Worm (Caenorhabditis elegans): ENCODE data around the gene nhr-112.

ce11 chrV:16745214-16745613 lies 21.6 kb upstream of the nhr-112 start:
- TF ChIP-seq him-1 (tag; optimal IDR thresholded peaks at IDR 0.05) (no peak), W03F9.2 (tag; optimal IDR thresholded peaks at IDR 0.05) (no peak), dao-5 (tag; optimal IDR thresholded peaks at IDR 0.05) (no peak)

Data from whole organism, L4/young adult.